Worm (Caenorhabditis elegans) whole organism, young adult: Measurements from ENCODE around the gene mrpl-39.

Experiments used
- Y53F4B.3 ChIP-seq: fragments of 200-800 bp; sonication (Bioruptor generic); IDR thresholded peaks from 2 replicates; pipeline ENCODE4 v1.3.6; 2022; ENCODE audit warnings: missing genetic modification reagents, missing genetic modification characterization, missing compliant biosample characterization
- Y56A3A.18 ChIP-seq: fragments of 200-800 bp; sonication (Bioruptor generic); IDR thresholded peaks from 2 replicates; pipeline ENCODE4 v1.3.6; 2022; ENCODE audit warnings: missing genetic modification reagents, missing genetic modification characterization, missing compliant biosample characterization
- Y67H2A.10 ChIP-seq: fragments of 200-800 bp; sonication (Bioruptor generic); conservative IDR thresholded peaks from 2 replicates; pipeline ENCODE4 v1.3.6; 2022; ENCODE audit warnings: missing genetic modification reagents, missing genetic modification characterization, missing compliant biosample characterization
- die-1 ChIP-seq: sonication (generic microtip); optimal IDR thresholded peaks from 2 replicates; lab custom pipeline; 2016; ENCODE audit warnings: missing genotype, mild to moderate bottlenecking, missing genetic modification characterization, missing compliant biosample characterization
- hlh-12 ChIP-seq: sonication (generic microtip); optimal IDR thresholded peaks from 2 replicates; lab custom pipeline; 2016; ENCODE audit warnings: missing genetic modification characterization, missing compliant biosample characterization
- snpc-1.3 ChIP-seq: sonication (generic microtip); optimal IDR thresholded peaks from 2 replicates; lab custom pipeline; 2017; ENCODE audit warnings: missing genetic modification characterization, mild to moderate bottlenecking, missing compliant biosample characterization, antibody characterized with exemption, moderate library complexity, missing genotype, missing genetic modification reagents; ENCODE audit not compliant: insufficient read depth
- zim-3 ChIP-seq: sonication (generic microtip); optimal IDR thresholded peaks from 2 replicates; lab custom pipeline; 2017; ENCODE audit warnings: mild to moderate bottlenecking, missing genetic modification characterization, moderate library complexity, missing compliant biosample characterization
- ztf-18 ChIP-seq: sonication (generic microtip); optimal IDR thresholded peaks from 2 replicates; lab custom pipeline; 2016; ENCODE audit warnings: missing genotype, mild to moderate bottlenecking, missing genetic modification characterization, missing compliant biosample characterization
- ztf-3 ChIP-seq: fragments of 200-800 bp; sonication (Bioruptor generic); optimal IDR thresholded peaks from 2 replicates; lab custom pipeline; 2018; ENCODE audit warnings: mild to moderate bottlenecking, missing genetic modification characterization, missing compliant biosample characterization

Gene mrpl-39

DNA sequence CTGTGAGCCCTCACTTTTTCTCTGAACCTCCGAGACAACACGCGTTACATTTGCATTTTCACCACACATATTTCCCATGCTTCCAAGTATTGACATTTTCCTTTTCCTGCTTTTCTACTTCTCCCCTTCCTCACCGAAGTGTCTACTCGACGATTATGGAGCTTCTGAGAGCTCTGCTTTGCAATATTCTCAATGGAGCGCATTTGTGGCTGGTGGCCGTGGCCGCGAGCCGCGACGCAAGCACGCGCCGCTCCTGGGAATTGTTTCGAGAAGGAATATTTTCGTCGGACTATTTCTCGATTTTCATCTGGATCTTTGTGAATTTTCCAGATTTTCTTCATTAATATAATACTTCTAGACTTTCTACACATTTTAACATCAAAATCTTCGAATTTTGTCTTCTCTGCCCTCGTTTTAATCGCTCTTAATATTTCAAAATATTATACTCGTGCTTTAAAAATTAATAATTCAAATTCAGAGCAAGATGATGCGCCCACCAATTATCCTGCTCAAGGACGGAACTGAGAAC lies 50.5 kb downstream of the mrpl-39 start, which contains the start of the genes T10B5.4 and cct-7 (continued):
- TF ChIP-seq Y67H2A.10 (GFP tag; lab: Robert Waterston, UW): peak; percentile 83
- TF ChIP-seq ztf-18 (tag; lab: Kevin White, UChicago): peak; percentile 90
- no peak for TF ChIP-seq Y56A3A.18 (GFP tag; lab: Robert Waterston, UW)
- no peak for TF ChIP-seq snpc-1.3 (tag; lab: Kevin White, UChicago)
- TF ChIP-seq Y53F4B.3 (GFP tag; lab: Robert Waterston, UW): no peak
- no peak for TF ChIP-seq zim-3 (tag; lab: Kevin White, UChicago)
- TF ChIP-seq die-1 (tag; lab: Kevin White, UChicago): peak; percentile 34
- no peak for TF ChIP-seq ztf-3 (GFP tag; lab: Kevin White, UChicago)
- TF ChIP-seq hlh-12 (tag; lab: Kevin White, UChicago): no peak
